Fruit fly (Drosophila melanogaster): ENCODE results near the gene Rpn5.

The Rpn5 gene

dm6 chr3R:5758624-5759209 lies 30.6 kb upstream of the Rpn5 start, which contains the start of gene Sec8 (continued):
- TF ChIP-seq TFAM (GFP tag; optimal IDR thresholded peaks at IDR 0.05): no peak
- no peak for TF ChIP-seq Hey (tag; optimal IDR thresholded peaks at IDR 0.05)
- TF ChIP-seq CG4404 (GFP tag; IDR thresholded peaks at IDR 0.05): no peak; the same call in 1 of the 2 replicates
- no peak for TF ChIP-seq CG4328 (GFP tag; optimal IDR thresholded peaks at IDR 0.05)
- peak; percentile 91 for TF ChIP-seq CG13287 (GFP tag; IDR thresholded peaks at IDR 0.05; ENCODE audit: partially characterized antibody)
- TF ChIP-seq lab (GFP tag; optimal IDR thresholded peaks at IDR 0.05): no peak
- TF ChIP-seq psq (GFP tag; optimal IDR thresholded peaks at IDR 0.05): no peak
- TF ChIP-seq CG2202 (tag; optimal IDR thresholded peaks at IDR 0.05): no peak
- TF ChIP-seq CG7745 (tag; optimal IDR thresholded peaks at IDR 0.05): no peak
- TF ChIP-seq CG4707 (GFP tag; optimal IDR thresholded peaks at IDR 0.05): no peak
- peak; percentile 75 for TF ChIP-seq sens (GFP tag)
- peak; percentile 83 for TF ChIP-seq hbn (GFP tag; IDR thresholded peaks at IDR 0.05; ENCODE audit: partially characterized antibody)
- no peak for TF ChIP-seq CG14014 (GFP tag; IDR thresholded peaks at IDR 0.05)
- no peak for TF ChIP-seq grau (tag; optimal IDR thresholded peaks at IDR 0.05)
- TF ChIP-seq lilli (GFP tag; optimal IDR thresholded peaks at IDR 0.05): peak; percentile 67
- TF ChIP-seq CG31441 (GFP tag; IDR thresholded peaks at IDR 0.05): no peak
- TF ChIP-seq tio (GFP tag; optimal IDR thresholded peaks at IDR 0.05): no peak
- peak; percentile 42 for TF ChIP-seq HLH54F (GFP tag; optimal IDR thresholded peaks at IDR 0.05)
- TF ChIP-seq Deaf1 (tag; optimal IDR thresholded peaks at IDR 0.05): no peak
- TF ChIP-seq trh (GFP tag; optimal IDR thresholded peaks at IDR 0.05): no peak
- no peak for TF ChIP-seq Asciz (GFP tag; optimal IDR thresholded peaks at IDR 0.05)
- peak; percentile 93 for TF ChIP-seq CG3995 (GFP tag; optimal IDR thresholded peaks at IDR 0.05)
- no peak for TF ChIP-seq hkb (optimal IDR thresholded peaks at IDR 0.05)
- no peak for TF ChIP-seq hkb (GFP tag; IDR thresholded peaks at IDR 0.05)
- no peak; the same call in 1 of the 2 replicates for TF ChIP-seq Nf-YA (GFP tag; IDR thresholded peaks at IDR 0.05)
- TF ChIP-seq CG14667 (GFP tag; IDR thresholded peaks at IDR 0.05): no peak
- TF ChIP-seq CG6765 (GFP tag; optimal IDR thresholded peaks at IDR 0.05): no peak
- no peak for TF ChIP-seq CG13296 (GFP tag; optimal IDR thresholded peaks at IDR 0.05)
- TF ChIP-seq CG14860 (GFP tag; IDR thresholded peaks at IDR 0.05; ENCODE audit: partially characterized antibody): peak; percentile 65
- TF ChIP-seq CG7271 (tag; optimal IDR thresholded peaks at IDR 0.05): no peak
- no peak for TF ChIP-seq Nf-YB (GFP tag; optimal IDR thresholded peaks at IDR 0.05)
- no peak for TF ChIP-seq bigmax (GFP tag; optimal IDR thresholded peaks at IDR 0.05)
- TF ChIP-seq mld (GFP tag; IDR thresholded peaks at IDR 0.05; ENCODE audit: partially characterized antibody): peak; percentile 77
- no peak for TF ChIP-seq eve (GFP tag; optimal IDR thresholded peaks at IDR 0.05)
- TF ChIP-seq kni (GFP tag; optimal IDR thresholded peaks at IDR 0.05): no peak
- peak; percentile 30 for TF ChIP-seq CG9817 (tag; optimal IDR thresholded peaks at IDR 0.05)
- no peak for TF ChIP-seq fd96Cb (tag; optimal IDR thresholded peaks at IDR 0.05)
- TF ChIP-seq peb (GFP tag; IDR thresholded peaks at IDR 0.05): 0 out of 2 replicates have a peak, but pooled peaks have one; percentile 24
- no peak for TF ChIP-seq NC2α (GFP tag; optimal IDR thresholded peaks at IDR 0.05)
- TF ChIP-seq dan (GFP tag; IDR thresholded peaks at IDR 0.05): no peak
- TF ChIP-seq ken (GFP tag; IDR thresholded peaks at IDR 0.05): no peak
- TF ChIP-seq Neu2 (GFP tag; optimal IDR thresholded peaks at IDR 0.05; ENCODE audit: borderline replicate concordance): no peak
- TF ChIP-seq bcd (GFP tag; optimal IDR thresholded peaks at IDR 0.05): no peak
- peak; percentile 93 for TF ChIP-seq amos (GFP tag; IDR thresholded peaks at IDR 0.05; ENCODE audit: partially characterized antibody)
- TF ChIP-seq lmd (GFP tag; IDR thresholded peaks at IDR 0.05): peak; percentile 36; the same call in 1 of the 2 replicates
- no peak for TF ChIP-seq NK7.1 (GFP tag; optimal IDR thresholded peaks at IDR 0.05)
- TF ChIP-seq CG7786 (GFP tag; optimal IDR thresholded peaks at IDR 0.05): peak; percentile 41
- TF ChIP-seq Spps (tag; optimal IDR thresholded peaks at IDR 0.05): no peak
- peak; percentile 21 for TF ChIP-seq CG13424 (tag; optimal IDR thresholded peaks at IDR 0.05)
- TF ChIP-seq E2f2 (GFP tag; IDR thresholded peaks at IDR 0.05): peak; percentile 94
- TF ChIP-seq CG31388 (GFP tag; optimal IDR thresholded peaks at IDR 0.05): no peak

Data from whole organism, embryonic.